Worm (Caenorhabditis elegans) whole organism, late embryonic: ENCODE data around the gene F31B12.4.

Experiments used
- C08G9.2 ChIP-seq: sonication (generic microtip); optimal IDR thresholded peaks from 2 replicates; lab custom pipeline; 2016; ENCODE audit warnings: mild to moderate bottlenecking, missing genetic modification characterization, moderate library complexity, missing compliant biosample characterization
- F13H6.1 ChIP-seq: sonication (generic microtip); optimal IDR thresholded peaks from 2 replicates; lab custom pipeline; 2016; ENCODE audit warnings: missing genetic modification characterization, missing compliant biosample characterization
- Y22D7AL.16 ChIP-seq: sonication (generic microtip); optimal IDR thresholded peaks from 2 replicates; lab custom pipeline; 2016; ENCODE audit warnings: missing genetic modification characterization, missing compliant biosample characterization
- ama-1 ChIP-seq: fragments of 150-350 bp; optimal IDR thresholded peaks from 2 replicates; lab custom pipeline; 2014
- ceh-18 ChIP-seq: sonication (generic microtip); optimal IDR thresholded peaks from 2 replicates; lab custom pipeline; 2016; ENCODE audit warnings: missing genetic modification characterization, missing compliant biosample characterization
- ceh-19 ChIP-seq: fragments of 200-800 bp; sonication (Bioruptor generic); optimal IDR thresholded peaks from 2 replicates; lab custom pipeline; 2018; ENCODE audit warnings: mild to moderate bottlenecking, missing genetic modification characterization, missing compliant biosample characterization
- ceh-34 ChIP-seq: sonication (generic microtip); optimal IDR thresholded peaks from 2 replicates; lab custom pipeline; 2016; ENCODE audit warnings: mild to moderate bottlenecking, missing genetic modification characterization, missing compliant biosample characterization
- ceh-45 ChIP-seq: fragments of 200-800 bp; sonication (Bioruptor generic); IDR thresholded peaks from 2 replicates; pipeline ENCODE4 v1.3.6; 2022; ENCODE audit warnings: missing genetic modification reagents, missing genetic modification characterization, missing compliant biosample characterization
- ceh-6 ChIP-seq: fragments of 200-800 bp; sonication (Bioruptor generic); optimal IDR thresholded peaks from 2 replicates; lab custom pipeline; 2018; ENCODE audit warnings: mild to moderate bottlenecking, missing genetic modification characterization, missing compliant biosample characterization
- ceh-9 ChIP-seq: sonication (generic microtip); optimal IDR thresholded peaks from 2 replicates; lab custom pipeline; 2016; ENCODE audit warnings: mild to moderate bottlenecking, missing genetic modification characterization, inconsistent platforms, missing compliant biosample characterization
- che-1 ChIP-seq: sonication (generic microtip); optimal IDR thresholded peaks from 2 replicates; lab custom pipeline; 2016; ENCODE audit warnings: mild to moderate bottlenecking, missing genetic modification characterization, missing compliant biosample characterization
- dmd-4 ChIP-seq: sonication (generic microtip); optimal IDR thresholded peaks from 2 replicates; lab custom pipeline; 2016; ENCODE audit warnings: borderline replicate concordance, missing genetic modification characterization, missing compliant biosample characterization
- elt-2 ChIP-seq: sonication (generic microtip); optimal IDR thresholded peaks from 2 replicates; lab custom pipeline; 2016; ENCODE audit warnings: missing genetic modification reagents, missing genetic modification characterization, missing compliant biosample characterization
- elt-4 ChIP-seq: sonication (generic microtip); optimal IDR thresholded peaks from 2 replicates; lab custom pipeline; 2016; ENCODE audit warnings: missing genetic modification characterization, missing compliant biosample characterization
- eyg-1 ChIP-seq: sonication (generic microtip); optimal IDR thresholded peaks from 2 replicates; lab custom pipeline; 2016; ENCODE audit warnings: missing genotype, missing genetic modification characterization, missing compliant biosample characterization
- fkh-10 ChIP-seq: fragments of 150-350 bp; optimal IDR thresholded peaks from 2 replicates; lab custom pipeline; 2014; ENCODE audit warnings: missing biosample characterization, missing genetic modification reagents, missing genetic modification characterization
- gmeb-2 ChIP-seq: sonication (generic microtip); optimal IDR thresholded peaks from 2 replicates; lab custom pipeline; 2016; ENCODE audit warnings: missing genetic modification characterization, inconsistent platforms, missing compliant biosample characterization
- hlh-15 ChIP-seq: sonication (generic microtip); optimal IDR thresholded peaks from 2 replicates; lab custom pipeline; 2016; ENCODE audit warnings: missing genetic modification characterization, missing compliant biosample characterization
- hlh-6 ChIP-seq: sonication (generic microtip); optimal IDR thresholded peaks from 2 replicates; lab custom pipeline; 2016; ENCODE audit warnings: missing genotype, missing genetic modification characterization, missing compliant biosample characterization
- hlh-8 ChIP-seq: sonication (generic microtip); optimal IDR thresholded peaks from 2 replicates; lab custom pipeline; 2016; ENCODE audit warnings: missing genotype, missing genetic modification characterization, missing compliant biosample characterization
- lin-11 ChIP-seq: fragments of 200-800 bp; sonication (Bioruptor generic); optimal IDR thresholded peaks from 2 replicates; lab custom pipeline; 2018; ENCODE audit warnings: mild to moderate bottlenecking, missing genetic modification characterization, missing compliant biosample characterization
- nfya-1 ChIP-seq: sonication (generic microtip); optimal IDR thresholded peaks from 2 replicates; lab custom pipeline; 2017; ENCODE audit warnings: missing genetic modification characterization, mild to moderate bottlenecking, missing compliant biosample characterization, antibody characterized with exemption, moderate library complexity
- npax-4 ChIP-seq: sonication (generic microtip); optimal IDR thresholded peaks from 2 replicates; lab custom pipeline; 2016; ENCODE audit warnings: missing genetic modification characterization, missing compliant biosample characterization
- odd-2 ChIP-seq: sonication (generic microtip); optimal IDR thresholded peaks from 2 replicates; lab custom pipeline; 2017; ENCODE audit warnings: antibody characterized with exemption, mild to moderate bottlenecking, missing genetic modification characterization, missing compliant biosample characterization
- pag-3 ChIP-seq: sonication (generic microtip); optimal IDR thresholded peaks from 2 replicates; lab custom pipeline; 2016; ENCODE audit warnings: missing compliant biosample characterization, missing genetic modification characterization, borderline replicate concordance
- pax-1 ChIP-seq: fragments of 150-350 bp; optimal IDR thresholded peaks from 2 replicates; lab custom pipeline; 2014; ENCODE audit warnings: missing biosample characterization, missing genetic modification characterization
- pha-2 ChIP-seq: sonication (generic microtip); optimal IDR thresholded peaks from 2 replicates; lab custom pipeline; 2017; ENCODE audit warnings: mild to moderate bottlenecking, missing genetic modification characterization, missing compliant biosample characterization
- pha-4 ChIP-seq: fragments of 150-350 bp; optimal IDR thresholded peaks from 2 replicates; lab custom pipeline; 2018; ENCODE audit warnings: missing biosample characterization, missing genetic modification reagents, missing genetic modification characterization
- rnt-1 ChIP-seq: sonication (generic microtip); optimal IDR thresholded peaks from 2 replicates; lab custom pipeline; 2016; ENCODE audit warnings: missing genetic modification characterization, missing compliant biosample characterization
- sdc-2 ChIP-seq: sonication (generic microtip); optimal IDR thresholded peaks from 2 replicates; lab custom pipeline; 2016; ENCODE audit warnings: missing genotype, missing genetic modification characterization, missing compliant biosample characterization
- tbx-2 ChIP-seq: sonication (generic microtip); optimal IDR thresholded peaks from 2 replicates; lab custom pipeline; 2016; ENCODE audit warnings: missing genetic modification characterization, missing compliant biosample characterization
- unc-3 ChIP-seq, 2 experiments: fragments of 200-800 bp in 1 of 2; sonication (Bioruptor generic) in 1 of 2; sonication (generic microtip) in 1 of 2; conservative IDR thresholded peaks in 1 of 2; optimal IDR thresholded peaks in 1 of 2; 2 replicates each; pipeline versions ENCODE4 v1.3.6 to Lab custom; 2016 to 2022; ENCODE audit warnings: missing compliant biosample characterization in 2 of 2, missing genetic modification characterization in 2 of 2, missing genetic modification reagents in 1 of 2
- unc-55 ChIP-seq: sonication (generic microtip); optimal IDR thresholded peaks from 2 replicates; lab custom pipeline; 2017; ENCODE audit warnings: missing biosample characterization, missing genetic modification reagents, missing genetic modification characterization
- zip-5 ChIP-seq: sonication (generic microtip); optimal IDR thresholded peaks from 2 replicates; lab custom pipeline; 2016; ENCODE audit warnings: missing genetic modification characterization, missing compliant biosample characterization

F31B12.4 gene

DNA sequence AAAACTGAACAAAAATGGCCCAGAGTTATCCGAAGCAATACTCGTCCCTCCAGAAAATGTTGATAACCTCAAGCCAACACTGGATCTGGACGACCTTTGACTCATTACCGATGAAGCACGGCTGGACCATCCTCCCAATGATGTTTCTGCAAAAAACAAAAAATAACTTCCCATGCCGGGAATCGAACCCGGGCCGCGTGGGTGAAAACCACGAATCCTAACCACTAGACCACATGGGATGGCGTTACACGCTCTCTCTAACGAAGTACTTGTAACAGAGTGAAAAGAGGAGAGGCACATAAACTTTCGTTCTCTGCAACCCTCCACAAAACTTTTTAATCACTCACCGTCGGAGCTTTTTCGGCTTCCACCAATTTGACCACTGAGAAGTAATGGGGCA is 16.6 kb downstream of the F31B12.4 start (continued):
- no peak for TF ChIP-seq pha-2 (tag; lab: Kevin White, UChicago)
- TF ChIP-seq hlh-15 (tag; lab: Kevin White, UChicago): no peak
- TF ChIP-seq ceh-34: peak; percentile 20
- TF ChIP-seq gmeb-2 (tag; lab: Kevin White, UChicago): peak; percentile 58
- peak; percentile 62 for TF ChIP-seq Y22D7AL.16 (tag; lab: Kevin White, UChicago)
- TF ChIP-seq ama-1 (lab: Kevin White, UChicago): no peak
- TF ChIP-seq che-1 (tag; lab: Kevin White, UChicago): peak; percentile 57
- no peak for TF ChIP-seq eyg-1 (tag; lab: Kevin White, UChicago)
- no peak for TF ChIP-seq npax-4
- TF ChIP-seq pha-4 (tag; lab: Kevin White, UChicago): no peak
- no peak for TF ChIP-seq unc-55
- no peak for TF ChIP-seq zip-5 (tag; lab: Kevin White, UChicago)
- TF ChIP-seq elt-4 (tag; lab: Kevin White, UChicago): no peak
- no peak for TF ChIP-seq unc-3 (GFP tag; conservative IDR thresholded peaks at IDR 0.05; lab: Robert Waterston, UW)
- TF ChIP-seq unc-3 (tag; optimal IDR thresholded peaks at IDR 0.05; lab: Kevin White, UChicago): no peak
- TF ChIP-seq pag-3 (tag; lab: Kevin White, UChicago): no peak
- TF ChIP-seq hlh-6 (tag; lab: Kevin White, UChicago): peak; percentile 56

DNA sequence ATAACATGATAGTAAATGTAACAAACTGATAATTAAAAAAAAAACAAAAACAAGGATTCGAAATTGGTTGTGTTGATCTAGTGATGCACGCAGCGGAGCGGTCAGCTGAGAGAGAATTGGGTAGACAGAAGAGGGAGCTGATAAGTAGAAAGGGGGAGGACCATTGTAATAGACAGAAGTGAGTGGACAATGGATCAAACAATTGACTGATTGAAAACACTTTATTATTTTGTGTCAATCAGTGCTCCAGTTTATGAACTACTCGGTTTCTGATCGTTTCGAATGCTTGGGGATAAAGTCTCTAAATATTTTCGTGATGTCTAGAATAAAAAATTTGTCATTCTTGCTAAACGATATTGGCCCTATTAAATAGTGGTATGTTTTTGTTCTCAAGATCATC is 30.0 kb downstream of the F31B12.4 start:
- TF ChIP-seq pax-1 (tag; lab: Kevin White, UChicago) (no peak), unc-55 (peak; percentile 61)

DNA sequence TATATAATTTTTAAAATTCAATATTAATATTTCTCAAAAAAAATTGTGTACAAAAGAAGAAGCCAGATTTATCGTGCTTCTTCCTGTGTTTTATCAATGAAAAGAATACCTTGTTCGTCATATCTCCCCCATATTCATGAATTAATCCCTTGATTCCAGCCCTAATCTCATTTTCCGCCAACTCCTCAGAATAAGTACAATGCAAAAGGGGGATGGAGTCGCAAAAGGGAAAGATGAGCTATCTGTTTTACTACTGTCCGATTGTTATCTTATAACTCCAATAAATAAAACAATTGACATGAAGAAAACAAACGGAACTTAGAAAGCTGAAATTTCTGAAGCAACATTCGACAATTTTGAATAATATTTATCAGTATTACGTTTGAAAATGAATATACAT is 33.1 kb downstream of the F31B12.4 start:
- TF ChIP-seq C08G9.2 (tag; lab: Kevin White, UChicago) (no peak), fkh-10 (no peak), tbx-2 (tag; lab: Kevin White, UChicago) (no peak), ceh-9 (tag; lab: Kevin White, UChicago) (no peak), pha-4 (tag; lab: Kevin White, UChicago) (no peak), rnt-1 (tag; lab: Kevin White, UChicago) (no peak), dmd-4 (no peak), nfya-1 (tag; lab: Kevin White, UChicago) (no peak), hlh-6 (tag; lab: Kevin White, UChicago) (no peak), lin-11 (no peak), ceh-45 (GFP tag; lab: Robert Waterston, UW) (no peak), gmeb-2 (tag; lab: Kevin White, UChicago) (no peak), sdc-2 (no peak), ceh-18 (no peak), ceh-19 (GFP tag; lab: Kevin White, UChicago) (no peak), odd-2 (tag; lab: Kevin White, UChicago) (no peak), npax-4 (no peak), hlh-8 (tag; lab: Kevin White, UChicago) (no peak), ceh-6 (GFP tag; lab: Kevin White, UChicago) (no peak)

DNA sequence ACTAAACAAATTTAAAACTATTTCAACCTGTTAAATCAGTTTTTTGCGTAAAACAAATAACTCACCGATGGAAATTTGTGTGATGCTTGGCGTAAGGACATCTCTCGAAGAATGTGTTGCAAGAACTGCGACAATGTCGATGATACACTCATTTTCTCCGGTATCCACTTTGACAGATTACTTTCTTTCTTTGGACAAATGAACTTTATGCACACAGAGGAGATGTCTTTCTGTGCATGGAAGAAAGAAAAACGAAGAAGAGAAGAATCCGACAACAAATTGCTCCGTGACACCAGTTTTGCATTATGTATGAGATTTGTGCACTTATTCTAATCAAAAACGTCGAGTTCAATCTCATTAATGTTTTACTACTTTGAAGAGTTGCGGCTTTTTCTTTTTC is 34.0 kb downstream of the F31B12.4 start, which contains the start of gene plc-1:
TSS of gene plc-1 (minus strand) at position 101 of the 400 bp plus-strand sequence.
- no peak for TF ChIP-seq F13H6.1 (tag; lab: Kevin White, UChicago)

DNA sequence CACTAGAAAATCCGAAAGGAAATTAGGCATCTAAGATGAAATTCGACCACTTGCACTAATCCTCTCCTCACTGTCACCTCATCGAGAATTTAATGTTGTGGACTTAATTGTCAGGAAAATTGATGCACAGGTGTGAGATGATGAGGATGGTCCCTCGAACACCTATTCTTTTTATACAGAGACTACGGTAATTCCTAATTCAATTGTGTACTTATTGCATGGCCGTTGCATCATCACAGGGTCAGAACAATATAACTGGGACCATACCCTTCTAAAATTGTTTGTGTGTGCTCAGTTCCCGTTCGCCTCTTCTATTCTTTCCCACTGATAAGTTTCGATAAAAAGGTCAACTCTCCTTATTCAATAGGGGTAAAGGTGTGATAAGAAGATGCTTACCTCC is 39.6 kb downstream of the F31B12.4 start:
- TF ChIP-seq elt-2 (peak; percentile 87), ceh-19 (GFP tag; lab: Kevin White, UChicago) (no peak)
